Worm (Caenorhabditis elegans) whole organism, L2 larva: ENCODE data around the gene lec-7.

ENCODE experiments used
- F13H6.1 ChIP-seq: sonication (generic microtip); optimal IDR thresholded peaks from 2 replicates; lab custom pipeline; 2016; ENCODE audit warnings: missing genetic modification characterization, missing compliant biosample characterization
- ama-1 ChIP-seq: fragments of 150-350 bp; optimal IDR thresholded peaks from 2 replicates; lab custom pipeline; 2018; ENCODE audit warnings: inconsistent platforms
- unc-62 ChIP-seq: fragments of 150-350 bp; optimal IDR thresholded peaks from 2 replicates; lab custom pipeline; 2014; ENCODE audit warnings: missing biosample characterization, missing genetic modification reagents, missing genetic modification characterization
- ztf-11 ChIP-seq: sonication (generic microtip); optimal IDR thresholded peaks from 2 replicates; lab custom pipeline; 2017; ENCODE audit warnings: missing biosample characterization, missing genetic modification characterization

- TF ChIP-seq ztf-11 (tag; lab: Kevin White, UChicago) (no peak), F13H6.1 (no peak), unc-62 (no peak), ama-1 (lab: Kevin White, UChicago) (no peak)
Measured at ce11 chrX:9807377-9808048, 44.3 kb upstream of the lec-7 start, which contains the start of gene lgc-47.
